Fruit fly (Drosophila melanogaster) whole organism, prepupa: Measurements from ENCODE around the gene Rcd-1.

Source experiments
- Blimp-1 ChIP-seq: fragments of 200-800 bp; sonication (Bioruptor generic); optimal IDR thresholded peaks from 3 replicates; lab custom pipeline; 2017; ENCODE audit warnings: missing biosample characterization, missing genetic modification characterization, mild to moderate bottlenecking, moderate library complexity, missing genetic modification reagents
- CG16779 ChIP-seq: fragments of 200-800 bp; sonication (Bioruptor generic); optimal IDR thresholded peaks from 3 replicates; lab custom pipeline; 2017; ENCODE audit warnings: missing biosample characterization, mild to moderate bottlenecking, missing genetic modification characterization
- CG8632 ChIP-seq: fragments of 200-800 bp; sonication (Bioruptor generic); optimal IDR thresholded peaks from 3 replicates; lab custom pipeline; 2016; ENCODE audit warnings: missing biosample characterization, missing genetic modification characterization
- Hr39 ChIP-seq: fragments of 200-800 bp; sonication (Bioruptor generic); optimal IDR thresholded peaks from 2 replicates; lab custom pipeline; 2016; ENCODE audit warnings: missing biosample characterization, missing genetic modification characterization
- achi ChIP-seq: fragments of 200-800 bp; sonication (Bioruptor generic); optimal IDR thresholded peaks from 3 replicates; lab custom pipeline; 2016; ENCODE audit warnings: missing biosample characterization, missing genetic modification characterization
- spab ChIP-seq: fragments of 200-800 bp; sonication (Bioruptor generic); optimal IDR thresholded peaks from 2 replicates; lab custom pipeline; 2017; ENCODE audit warnings: missing biosample characterization, mild to moderate bottlenecking, missing genetic modification characterization, missing genetic modification reagents
- svp ChIP-seq: fragments of 200-800 bp; sonication (Bioruptor generic); peaks from one replicate; lab custom pipeline; 2016; ENCODE audit warnings: missing biosample characterization, missing genetic modification characterization

dm6 chrX:19618183-19618740 lies 20.3 kb upstream of the Rcd-1 start, which contains the start of the genes Pstk and Tim9b:
- TF ChIP-seq Hr39 (no peak), spab (GFP tag; lab: Kevin White, UChicago) (no peak), CG8632 (GFP tag; lab: Kevin White, UChicago) (no peak), achi (GFP tag; lab: Kevin White, UChicago) (no peak), Blimp-1 (no peak), CG16779 (no peak), svp (GFP tag; lab: Kevin White, UChicago) (no peak)
